Worm (Caenorhabditis elegans): ENCODE measurements around the gene his-59.
A peak's percentile ranks its signal among the peaks of the same experiment; 100 is the strongest.

his-59 gene

ce11 chrIV:7507841-7508509, 19.9 kb downstream of the his-59 start, which contains the start of the genes vdac-1 and R05G6.5:
vdac-1 (minus strand) TSS chrIV:7507891.
R05G6.5 (plus strand) TSS chrIV:7508367.
- TF ChIP-seq nhr-2 (tag; optimal IDR thresholded peaks at IDR 0.05): no peak
- peak; percentile 72 for TF ChIP-seq nhr-237 (tag; optimal IDR thresholded peaks at IDR 0.05)
- no peak for TF ChIP-seq blmp-1 (tag; optimal IDR thresholded peaks at IDR 0.05)
- TF ChIP-seq ceh-43 (GFP tag; optimal IDR thresholded peaks at IDR 0.05): no peak
- TF ChIP-seq mep-1 (tag; optimal IDR thresholded peaks at IDR 0.05): peak; percentile 47
- peak; percentile 14 for TF ChIP-seq hlh-1 (tag; optimal IDR thresholded peaks at IDR 0.05)

DNA sequence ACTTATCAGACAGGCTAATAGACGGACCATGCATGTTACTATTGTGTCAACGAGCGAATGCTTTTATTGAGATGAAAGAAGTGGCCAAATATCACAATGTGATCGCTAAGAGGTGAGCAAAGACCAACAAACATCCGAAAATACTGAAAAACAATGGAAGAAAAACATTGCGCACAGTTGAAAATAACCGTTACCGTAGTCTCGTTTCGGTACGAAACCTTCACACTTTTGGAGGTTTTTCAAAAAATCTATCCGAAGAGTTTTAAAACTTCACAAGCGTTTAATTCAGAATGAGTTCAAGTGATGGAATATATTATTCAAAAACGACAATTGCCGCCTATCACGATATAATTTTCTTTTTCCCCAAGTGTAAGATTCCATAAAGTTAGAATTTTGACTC, 20.8 kb downstream of the his-59 start:
- no peak for TF ChIP-seq unc-120 (tag; optimal IDR thresholded peaks at IDR 0.05; ENCODE audit: poor library complexity, severe bottlenecking)
- TF ChIP-seq lsy-2 (tag; optimal IDR thresholded peaks at IDR 0.05): peak; percentile 73

DNA sequence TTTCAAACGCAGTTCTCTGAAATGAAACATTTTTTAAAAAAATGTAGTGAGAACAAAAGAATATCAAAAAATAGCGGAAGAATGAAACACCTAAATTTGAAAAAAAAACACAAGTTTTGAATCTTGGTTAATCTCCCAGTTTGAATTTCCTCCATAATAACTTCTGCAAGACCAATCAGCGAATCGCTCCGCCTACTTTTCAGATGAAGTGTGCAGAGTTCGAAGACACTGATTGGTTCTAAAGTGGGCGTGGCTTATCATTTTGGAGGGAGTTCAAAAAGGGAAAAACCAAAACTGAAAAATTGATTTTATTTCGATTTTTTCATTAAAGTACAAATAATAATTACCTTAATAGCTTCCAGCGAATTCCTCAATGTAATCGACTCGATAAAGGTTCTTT, 22.8 kb downstream of the his-59 start:
- no peak for TF ChIP-seq bed-3 (GFP tag; optimal IDR thresholded peaks at IDR 0.05)
- no peak for TF ChIP-seq zip-8 (tag; optimal IDR thresholded peaks at IDR 0.05)
- TF ChIP-seq unc-39 (tag; optimal IDR thresholded peaks at IDR 0.05): no peak
- TF ChIP-seq cnd-1 (tag; optimal IDR thresholded peaks at IDR 0.05): no peak
- no peak for TF ChIP-seq elt-1 (tag; optimal IDR thresholded peaks at IDR 0.05; ENCODE audit: borderline replicate concordance, insufficient read depth)
- TF ChIP-seq nhr-237 (tag; optimal IDR thresholded peaks at IDR 0.05): no peak
- no peak for TF ChIP-seq mab-5 (tag; optimal IDR thresholded peaks at IDR 0.05)
- TF ChIP-seq lin-13 (tag; optimal IDR thresholded peaks at IDR 0.05): no peak

ce11 chrIV:7512617-7513233, 24.7 kb downstream of the his-59 start, which contains the start of the genes plc-4 and R05G6.4:
plc-4 (minus strand) TSS chrIV:7512667.
R05G6.4 (plus strand) TSS chrIV:7513233.
- TF ChIP-seq sem-2 (GFP tag; optimal IDR thresholded peaks at IDR 0.05) (no peak), ham-2 (GFP tag; optimal IDR thresholded peaks at IDR 0.05) (no peak), ces-1 (GFP tag; optimal IDR thresholded peaks at IDR 0.05) (peak; percentile 23), elt-3 (tag; optimal IDR thresholded peaks at IDR 0.05) (no peak), sptf-1 (tag; optimal IDR thresholded peaks at IDR 0.05) (no peak), lsy-2 (tag; optimal IDR thresholded peaks at IDR 0.05) (peak; percentile 18), elt-1 (tag; optimal IDR thresholded peaks at IDR 0.05; ENCODE audit: borderline replicate concordance, insufficient read depth) (no peak), lin-13 (tag; optimal IDR thresholded peaks at IDR 0.05) (no peak), mep-1 (tag; optimal IDR thresholded peaks at IDR 0.05) (no peak)

DNA sequence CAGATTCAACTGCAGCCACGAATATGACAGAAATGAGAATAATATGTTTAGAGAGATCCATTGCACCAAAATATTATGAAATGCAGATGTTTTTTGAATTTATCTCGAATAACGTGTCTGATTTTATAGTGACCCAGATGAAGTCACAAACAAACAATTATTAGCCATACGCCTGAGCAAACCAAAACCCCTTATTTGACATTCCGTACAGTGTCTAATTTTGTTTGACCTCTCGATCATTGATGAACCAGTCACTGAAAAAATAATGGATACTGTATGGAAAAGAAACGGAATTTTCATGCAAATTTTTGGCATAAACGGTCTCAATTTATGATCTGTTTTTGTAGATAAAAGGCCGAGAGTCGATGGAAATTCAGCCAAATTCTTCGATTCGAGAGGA, 28.1 kb downstream of the his-59 start, which contains the start of the genes R05G6.9 and R05G6.3:
Gene R05G6.9 (minus strand): TSS at position 101 of the 400 bp plus-strand sequence.
Gene R05G6.3 (plus strand): TSS at position 386 of the 400 bp plus-strand sequence.
- no peak for TF ChIP-seq zip-8 (tag; optimal IDR thresholded peaks at IDR 0.05)
- no peak for TF ChIP-seq hlh-1 (tag; optimal IDR thresholded peaks at IDR 0.05)
- no peak for TF ChIP-seq lin-13 (tag; optimal IDR thresholded peaks at IDR 0.05)
- TF ChIP-seq ham-2 (GFP tag; optimal IDR thresholded peaks at IDR 0.05): no peak

DNA sequence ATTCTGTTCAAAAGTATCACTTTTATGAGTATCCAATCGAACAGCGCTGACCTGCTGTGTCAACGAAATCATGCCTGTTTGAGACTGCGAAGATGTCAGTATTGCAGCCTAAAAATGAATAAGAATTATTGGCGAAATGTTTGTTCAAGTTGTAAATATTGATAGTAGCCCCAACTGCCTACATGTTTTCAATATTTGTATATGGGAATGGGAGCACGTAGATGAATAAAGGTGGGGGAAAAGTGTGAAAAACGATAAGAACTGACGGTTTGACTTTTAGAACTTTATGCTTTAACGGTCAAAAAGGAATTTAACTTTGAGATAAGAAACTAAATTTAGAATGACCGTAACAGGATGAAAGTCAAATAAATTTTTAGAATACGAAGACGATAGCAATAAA, 32.2 kb downstream of the his-59 start:
- no peak for TF ChIP-seq drap-1 (GFP tag; optimal IDR thresholded peaks at IDR 0.05)
- TF ChIP-seq nhr-28 (tag; optimal IDR thresholded peaks at IDR 0.05): no peak
- no peak for TF ChIP-seq zip-8 (tag; optimal IDR thresholded peaks at IDR 0.05)
- no peak for TF ChIP-seq unc-39 (tag; optimal IDR thresholded peaks at IDR 0.05)
- TF ChIP-seq ham-2 (GFP tag; optimal IDR thresholded peaks at IDR 0.05): no peak
- TF ChIP-seq sem-2 (GFP tag; optimal IDR thresholded peaks at IDR 0.05): no peak
- TF ChIP-seq flh-1 (GFP tag; optimal IDR thresholded peaks at IDR 0.05): no peak
- TF ChIP-seq ceh-43 (GFP tag; optimal IDR thresholded peaks at IDR 0.05): no peak
- no peak for TF ChIP-seq mep-1 (tag; optimal IDR thresholded peaks at IDR 0.05)
- no peak for TF ChIP-seq tbx-8 (GFP tag; optimal IDR thresholded peaks at IDR 0.05)
- no peak for TF ChIP-seq sptf-1 (tag; optimal IDR thresholded peaks at IDR 0.05)
- TF ChIP-seq mab-5 (tag; optimal IDR thresholded peaks at IDR 0.05): no peak
- TF ChIP-seq nhr-12 (tag; optimal IDR thresholded peaks at IDR 0.05): no peak
- TF ChIP-seq blmp-1 (tag; optimal IDR thresholded peaks at IDR 0.05): no peak

DNA sequence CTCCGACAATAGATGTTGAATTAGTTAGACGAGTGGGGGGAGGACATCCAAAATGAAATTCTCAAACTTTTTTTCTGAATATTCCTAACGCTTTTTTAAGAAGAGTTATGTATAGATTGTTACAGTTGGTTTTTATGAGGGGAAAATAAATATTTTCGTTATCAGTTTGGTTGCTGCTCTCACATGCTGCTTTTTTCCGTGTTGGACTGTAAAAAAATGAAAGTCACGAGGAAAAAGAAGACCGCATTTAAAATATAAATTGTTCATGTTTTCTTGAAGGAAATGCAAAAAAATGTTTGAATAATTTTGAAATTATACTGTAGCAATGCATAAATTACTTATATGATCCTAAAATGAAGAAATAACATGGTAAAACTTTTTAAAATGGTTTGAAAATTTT, 32.8 kb downstream of the his-59 start:
- TF ChIP-seq lsy-2 (tag; optimal IDR thresholded peaks at IDR 0.05) (no peak), flh-1 (GFP tag; optimal IDR thresholded peaks at IDR 0.05) (no peak)

Measured in whole organism, mixed stage, embryonic.